Fruit fly (Drosophila melanogaster) whole organism, embryonic: ENCODE data around the gene CG44000.
A peak's percentile ranks its signal among the peaks of the same experiment; 100 is the strongest.

Experiments used
- Ada2b ChIP-seq: fragments of 200-800 bp; sonication (Bioruptor generic); IDR thresholded peaks from 2 replicates; pipeline ENCODE4 v1.3.6; 2022; ENCODE audit warnings: missing biosample characterization, missing genetic modification characterization
- CG10959 ChIP-seq: fragments of 200-800 bp; sonication (Bioruptor generic); IDR thresholded peaks from 2 replicates; pipeline ENCODE4 v1.3.6; 2022; ENCODE audit warnings: missing biosample characterization, missing genetic modification characterization
- CG11560 ChIP-seq: fragments of 200-800 bp; sonication (Bioruptor generic); IDR thresholded peaks from 3 replicates; pipeline ENCODE4 v1.3.6; 2022; ENCODE audit warnings: missing biosample characterization, missing genetic modification characterization
- CG11723 ChIP-seq: fragments of 200-800 bp; sonication (Bioruptor generic); optimal IDR thresholded peaks from 2 replicates; lab custom pipeline; 2017; ENCODE audit warnings: missing biosample characterization, mild to moderate bottlenecking, missing genetic modification characterization
- CG1603 ChIP-seq: fragments of 200-800 bp; sonication (Bioruptor generic); optimal IDR thresholded peaks from 2 replicates; lab custom pipeline; 2019; ENCODE audit warnings: missing biosample characterization, mild to moderate bottlenecking, missing genetic modification characterization, moderate library complexity
- CG16779 ChIP-seq: fragments of 200-800 bp; sonication (Bioruptor generic); IDR thresholded peaks from 2 replicates; pipeline ENCODE4 v1.3.6; 2022; ENCODE audit warnings: missing biosample characterization, missing genetic modification characterization
- CG17568 ChIP-seq: fragments of 200-800 bp; sonication (Bioruptor generic); optimal IDR thresholded peaks from 2 replicates; lab custom pipeline; 2018; ENCODE audit warnings: missing biosample characterization, mild to moderate bottlenecking, missing genetic modification characterization, moderate library complexity
- CG18619 ChIP-seq: fragments of 200-800 bp; sonication (Bioruptor generic); optimal IDR thresholded peaks from 3 replicates; lab custom pipeline; 2017; ENCODE audit warnings: missing biosample characterization, mild to moderate bottlenecking, missing genetic modification characterization
- CG30020 ChIP-seq: fragments of 200-800 bp; optimal IDR thresholded peaks from 2 replicates; lab custom pipeline; 2019; ENCODE audit warnings: missing biosample characterization, mild to moderate bottlenecking, missing genetic modification characterization, moderate library complexity
- CG30431 ChIP-seq: fragments of 200-800 bp; sonication (Bioruptor generic); optimal IDR thresholded peaks from 2 replicates; lab custom pipeline; 2017; ENCODE audit warnings: missing biosample characterization, missing genetic modification characterization
- CG32532 ChIP-seq: fragments of 200-800 bp; sonication (Bioruptor generic); IDR thresholded peaks from 2 replicates; pipeline ENCODE4 v1.3.6; 2022; ENCODE audit warnings: missing biosample characterization, missing genetic modification characterization
- CG3281 ChIP-seq: fragments of 200-800 bp; sonication (Bioruptor generic); optimal IDR thresholded peaks from 3 replicates; lab custom pipeline; 2017; ENCODE audit warnings: missing biosample characterization, mild to moderate bottlenecking, missing genetic modification characterization
- CG3995 ChIP-seq: fragments of 200-800 bp; sonication (Bioruptor generic); optimal IDR thresholded peaks from 3 replicates; lab custom pipeline; 2016; ENCODE audit warnings: missing biosample characterization, missing genetic modification characterization
- CG6813 ChIP-seq: fragments of 200-800 bp; sonication (Bioruptor generic); optimal IDR thresholded peaks from 2 replicates; lab custom pipeline; 2017; ENCODE audit warnings: missing biosample characterization, missing genetic modification characterization, mild to moderate bottlenecking, moderate library complexity, missing genetic modification reagents
- CG6854 ChIP-seq: fragments of 200-800 bp; sonication (Bioruptor generic); optimal IDR thresholded peaks from 3 replicates; lab custom pipeline; 2017; ENCODE audit warnings: missing biosample characterization, mild to moderate bottlenecking, missing genetic modification characterization
- CG7372 ChIP-seq: fragments of 200-800 bp; sonication (Bioruptor generic); IDR thresholded peaks from 2 replicates; pipeline ENCODE4 v1.3.6; 2022; ENCODE audit warnings: missing biosample characterization, missing genetic modification characterization
- CG8388 ChIP-seq: fragments of 200-800 bp; sonication (Bioruptor generic); optimal IDR thresholded peaks from 2 replicates; lab custom pipeline; 2019; ENCODE audit warnings: missing biosample characterization, mild to moderate bottlenecking, missing genetic modification characterization, moderate library complexity
- CG9215 ChIP-seq: fragments of 200-800 bp; sonication (Bioruptor generic); IDR thresholded peaks from 2 replicates; pipeline ENCODE4 v1.3.6; 2022; ENCODE audit warnings: missing biosample characterization, missing genetic modification characterization
- Dfd ChIP-seq, 2 experiments: fragments of >200 bp; optimal IDR thresholded peaks; 2 replicates each; lab custom pipeline; 2017; ENCODE audit warnings: missing biosample characterization in 2 of 2, missing genetic modification characterization in 2 of 2
- Dip2 ChIP-seq: fragments of 200-800 bp; sonication (Bioruptor generic); IDR thresholded peaks from 2 replicates; pipeline ENCODE4 v1.3.6; 2022; ENCODE audit warnings: missing biosample characterization, missing genetic modification characterization
- ERR ChIP-seq: fragments of 200-800 bp; sonication (Bioruptor generic); optimal IDR thresholded peaks from 2 replicates; lab custom pipeline; 2016; ENCODE audit warnings: missing biosample characterization, missing genetic modification characterization
- H15 ChIP-seq: fragments of 200-800 bp; sonication (Bioruptor generic); IDR thresholded peaks from 3 replicates; pipeline ENCODE4 v1.3.6; 2022; ENCODE audit warnings: missing biosample characterization, missing genetic modification characterization
- HLH4C ChIP-seq: fragments of 200-800 bp; sonication (Bioruptor generic); IDR thresholded peaks from 3 replicates; pipeline ENCODE4 v1.3.6; 2022; ENCODE audit warnings: missing biosample characterization, missing genetic modification characterization; ENCODE audit not compliant: partially characterized antibody
- HmgZ ChIP-seq: fragments of 200-800 bp; sonication (Bioruptor generic); optimal IDR thresholded peaks from 2 replicates; lab custom pipeline; 2018; ENCODE audit warnings: missing biosample characterization, mild to moderate bottlenecking, missing genetic modification characterization
- Hr3 ChIP-seq: fragments of 200-800 bp; sonication (Bioruptor generic); optimal IDR thresholded peaks from 3 replicates; lab custom pipeline; 2016; ENCODE audit warnings: missing biosample characterization, missing genetic modification characterization
- Lpt ChIP-seq: fragments of >200 bp; optimal IDR thresholded peaks from 2 replicates; lab custom pipeline; 2018; ENCODE audit warnings: missing biosample characterization, missing genetic modification characterization
- Neu2 ChIP-seq: fragments of 200-800 bp; sonication (Bioruptor generic); optimal IDR thresholded peaks from 3 replicates; lab custom pipeline; 2016; ENCODE audit warnings: missing biosample characterization, missing genetic modification characterization, borderline replicate concordance
- Pdp1 ChIP-seq, 2 experiments: fragments of 200-800 bp; sonication (Bioruptor generic); optimal IDR thresholded peaks; 3 replicates each; lab custom pipeline; 2016; ENCODE audit warnings: missing biosample characterization in 2 of 2, missing genetic modification characterization in 2 of 2, mild to moderate bottlenecking in 1 of 2, moderate library complexity in 1 of 2
- Poxn ChIP-seq: fragments of 200-800 bp; sonication (Bioruptor generic); IDR thresholded peaks from 2 replicates; pipeline ENCODE4 v1.3.6; 2022; ENCODE audit warnings: missing biosample characterization, missing genetic modification characterization
- ato ChIP-seq: fragments of 200-800 bp; sonication (Bioruptor generic); IDR thresholded peaks from 2 replicates; pipeline ENCODE4 v1.3.6; 2022; ENCODE audit warnings: missing biosample characterization, missing genetic modification characterization; ENCODE audit not compliant: partially characterized antibody
- cato ChIP-seq: fragments of 200-800 bp; sonication (Bioruptor generic); optimal IDR thresholded peaks from 2 replicates; lab custom pipeline; 2016; ENCODE audit warnings: missing biosample characterization, missing genetic modification characterization, borderline replicate concordance
- crc ChIP-seq: fragments of 200-800 bp; sonication (Bioruptor generic); optimal IDR thresholded peaks from 2 replicates; lab custom pipeline; 2016; ENCODE audit warnings: missing biosample characterization, missing genetic modification characterization
- crp ChIP-seq, 2 experiments: fragments of 200-800 bp; sonication (Bioruptor generic); optimal IDR thresholded peaks; 2 replicates in 1 of 2; 3 replicates in 1 of 2; lab custom pipeline; 2017; ENCODE audit warnings: missing biosample characterization in 2 of 2, missing genetic modification characterization in 2 of 2, mild to moderate bottlenecking in 1 of 2, moderate library complexity in 1 of 2
- cwo ChIP-seq: fragments of 200-800 bp; sonication (Bioruptor generic); optimal IDR thresholded peaks from 3 replicates; lab custom pipeline; 2017; ENCODE audit warnings: missing biosample characterization, missing genetic modification characterization, mild to moderate bottlenecking, moderate library complexity, missing genetic modification reagents
- danr ChIP-seq: fragments of 200-800 bp; sonication (Bioruptor generic); IDR thresholded peaks from 2 replicates; pipeline ENCODE4 v1.3.6; 2022; ENCODE audit warnings: missing biosample characterization, missing genetic modification characterization
- ems ChIP-seq: fragments of 200-800 bp; sonication (Bioruptor generic); optimal IDR thresholded peaks from 3 replicates; lab custom pipeline; 2016; ENCODE audit warnings: missing biosample characterization, missing genetic modification characterization
- ham ChIP-seq: fragments of 200-800 bp; sonication (Bioruptor generic); IDR thresholded peaks from 2 replicates; pipeline ENCODE4 v1.3.6; 2022; ENCODE audit warnings: missing biosample characterization, missing genetic modification characterization
- lola ChIP-seq, 3 experiments: fragments of >200 bp in 2 of 3; fragments of 200-800 bp in 1 of 3; sonication (Bioruptor generic) in 1 of 3; optimal IDR thresholded peaks; 2 replicates each; lab custom pipeline; 2017 to 2019; ENCODE audit warnings: missing biosample characterization in 3 of 3, missing genetic modification characterization in 3 of 3, mild to moderate bottlenecking in 1 of 3, moderate library complexity in 1 of 3
- nerfin-1 ChIP-seq: fragments of 200-800 bp; sonication (Bioruptor generic); optimal IDR thresholded peaks from 3 replicates; lab custom pipeline; 2019; ENCODE audit warnings: missing biosample characterization, mild to moderate bottlenecking, missing genetic modification characterization, moderate library complexity
- nom ChIP-seq: fragments of 200-800 bp; sonication (Bioruptor generic); optimal IDR thresholded peaks from 2 replicates; lab custom pipeline; 2017; ENCODE audit warnings: missing biosample characterization, missing genetic modification characterization, mild to moderate bottlenecking, moderate library complexity, missing genetic modification reagents
- pb ChIP-seq: fragments of 200-800 bp; sonication (Bioruptor generic); optimal IDR thresholded peaks from 3 replicates; lab custom pipeline; 2016; ENCODE audit warnings: missing biosample characterization, missing genetic modification characterization
- pita ChIP-seq: fragments of 200-800 bp; sonication (Bioruptor generic); optimal IDR thresholded peaks from 2 replicates; lab custom pipeline; 2017; ENCODE audit warnings: missing biosample characterization, mild to moderate bottlenecking, missing genetic modification characterization
- pros ChIP-seq: fragments of 200-800 bp; sonication (Bioruptor generic); optimal IDR thresholded peaks from 3 replicates; lab custom pipeline; 2019; ENCODE audit warnings: missing biosample characterization, mild to moderate bottlenecking, missing genetic modification characterization, moderate library complexity
- row ChIP-seq: fragments of 200-800 bp; sonication (Bioruptor generic); IDR thresholded peaks from 3 replicates; pipeline ENCODE4 v1.3.6; 2022; ENCODE audit warnings: missing biosample characterization, missing genetic modification characterization
- so ChIP-seq: fragments of 200-800 bp; sonication (Bioruptor generic); IDR thresholded peaks from 3 replicates; pipeline ENCODE4 v1.3.6; 2022; ENCODE audit warnings: missing biosample characterization, missing genetic modification characterization
- tap ChIP-seq: fragments of 200-800 bp; optimal IDR thresholded peaks from 3 replicates; lab custom pipeline; 2019; ENCODE audit warnings: missing biosample characterization, mild to moderate bottlenecking, missing genetic modification characterization, moderate library complexity
- trh ChIP-seq: fragments of 200-800 bp; sonication (Bioruptor generic); optimal IDR thresholded peaks from 2 replicates; lab custom pipeline; 2016; ENCODE audit warnings: missing biosample characterization, missing genetic modification characterization
- wek ChIP-seq: fragments of 200-800 bp; sonication (Bioruptor generic); optimal IDR thresholded peaks from 3 replicates; lab custom pipeline; 2018; ENCODE audit warnings: missing biosample characterization, mild to moderate bottlenecking, missing genetic modification characterization, moderate library complexity
- z ChIP-seq: fragments of 200-800 bp; sonication (Bioruptor generic); IDR thresholded peaks from 3 replicates; pipeline ENCODE4 v1.3.6; 2022; ENCODE audit warnings: missing biosample characterization, missing genetic modification characterization

The CG44000 gene

dm6 chr2L:5000287-5000871 is 42.7 kb upstream of the CG44000 start (continued):
- TF ChIP-seq HmgZ (tag; lab: Kevin White, UChicago): peak; percentile 80
- no peak for TF ChIP-seq Lpt
- peak in 1 of 2 experiments; percentile 21 for TF ChIP-seq crp (GFP tag; optimal IDR thresholded peaks at IDR 0.05; lab: Kevin White, UChicago)
- peak; percentile 82 for TF ChIP-seq CG6854
- peak; percentile 74 for TF ChIP-seq cwo (GFP tag; lab: Kevin White, UChicago)
- peak; percentile 87 for TF ChIP-seq CG17568 (GFP tag; lab: Kevin White, UChicago)
- TF ChIP-seq so: peak; percentile 82
- no peak for TF ChIP-seq CG16779 (GFP tag; lab: Robert Waterston, UW)
- TF ChIP-seq CG30020 (tag; lab: Kevin White, UChicago): peak; percentile 60
- TF ChIP-seq CG11560 (tag; lab: Robert Waterston, UW): peak; percentile 55; the same call in 2 of the 3 replicates
- peak; percentile 73 for TF ChIP-seq CG6813 (GFP tag; lab: Kevin White, UChicago)
- peak; percentile 82 for TF ChIP-seq CG8388
- TF ChIP-seq Ada2b (GFP tag; lab: Robert Waterston, UW): peak; percentile 84
- no peak for TF ChIP-seq Dfd (GFP tag; optimal IDR thresholded peaks at IDR 0.05; lab: Kevin White, UChicago)
- peak; percentile 75 for TF ChIP-seq nerfin-1 (tag; lab: Kevin White, UChicago)
- TF ChIP-seq CG1603 (tag; lab: Kevin White, UChicago): peak; percentile 42
- TF ChIP-seq pita (GFP tag; lab: Kevin White, UChicago): no peak
- no peak for TF ChIP-seq ham (GFP tag; lab: Robert Waterston, UW)
- TF ChIP-seq wek (GFP tag; lab: Kevin White, UChicago): no peak
- TF ChIP-seq z (GFP tag; lab: Robert Waterston, UW): no peak
- TF ChIP-seq row (GFP tag; lab: Robert Waterston, UW): peak; percentile 90
- TF ChIP-seq CG11723 (GFP tag; lab: Kevin White, UChicago): peak; percentile 63
- peak; percentile 56 to 85 for TF ChIP-seq Pdp1 (GFP tag; optimal IDR thresholded peaks at IDR 0.05; lab: Kevin White, UChicago)
- peak; percentile 76 for TF ChIP-seq danr (GFP tag; lab: Robert Waterston, UW)
- TF ChIP-seq lola (GFP tag; optimal IDR thresholded peaks at IDR 0.05; lab: Kevin White, UChicago): peak in 1 of 3 experiments; percentile 94
- no peak for TF ChIP-seq trh
- TF ChIP-seq Poxn: peak; percentile 56
- peak; percentile 79 for TF ChIP-seq CG18619 (GFP tag; lab: Kevin White, UChicago)
- peak; percentile 79 for TF ChIP-seq CG7372
- TF ChIP-seq CG32532 (GFP tag; lab: Robert Waterston, UW): peak; percentile 84
- TF ChIP-seq crc (GFP tag; lab: Kevin White, UChicago): peak; percentile 59
- TF ChIP-seq CG30431 (GFP tag; lab: Kevin White, UChicago): peak; percentile 86
- TF ChIP-seq H15: 0 out of 3 replicates have a peak, but pooled peaks have one; percentile 45
- TF ChIP-seq cato: peak; percentile 21
- no peak for TF ChIP-seq Dip2
- TF ChIP-seq CG10959 (GFP tag; lab: Robert Waterston, UW): peak; percentile 70
- peak; percentile 75 for TF ChIP-seq tap (tag; lab: Kevin White, UChicago)
- TF ChIP-seq pb (GFP tag; lab: Kevin White, UChicago): peak; percentile 57
- TF ChIP-seq nom: peak; percentile 70
- TF ChIP-seq CG3281 (GFP tag; lab: Kevin White, UChicago): peak; percentile 88
- no peak for TF ChIP-seq ato (GFP tag; lab: Robert Waterston, UW)
- peak; percentile 54 for TF ChIP-seq ERR (GFP tag; lab: Kevin White, UChicago)
- TF ChIP-seq Neu2 (GFP tag; lab: Kevin White, UChicago): peak; percentile 45
- TF ChIP-seq ems: peak; percentile 59
- TF ChIP-seq Hr3 (GFP tag; lab: Kevin White, UChicago): peak; percentile 68
- TF ChIP-seq CG3995 (GFP tag; lab: Kevin White, UChicago): peak; percentile 30
- peak; percentile 76 for TF ChIP-seq pros (GFP tag; lab: Kevin White, UChicago)
- no peak for TF ChIP-seq HLH4C (GFP tag; lab: Robert Waterston, UW)
- peak; percentile 64 for TF ChIP-seq CG9215
